Fruit fly (Drosophila melanogaster): ENCODE results near the gene CG13073.

- TF ChIP-seq Mnt (GFP tag; optimal IDR thresholded peaks at IDR 0.05) (no peak), CG1620 (GFP tag; optimal IDR thresholded peaks at IDR 0.05) (no peak), cic (GFP tag; optimal IDR thresholded peaks at IDR 0.05) (no peak), Clk (GFP tag; optimal IDR thresholded peaks at IDR 0.05) (no peak), CG14711 (tag; optimal IDR thresholded peaks at IDR 0.05) (no peak), pad (GFP tag; optimal IDR thresholded peaks at IDR 0.05) (no peak), tj (GFP tag; optimal IDR thresholded peaks at IDR 0.05) (no peak), CG12768 (GFP tag; optimal IDR thresholded peaks at IDR 0.05) (no peak), CG11617 (GFP tag; optimal IDR thresholded peaks at IDR 0.05) (no peak), Crg-1 (GFP tag; optimal IDR thresholded peaks at IDR 0.05) (no peak)
Observed at dm6 chr3L:16232924-16233323, 15.8 kb upstream of the CG13073 start, which contains the start of gene Hsc20.

All from whole organism, adult.